Fruit fly (Drosophila melanogaster) whole organism, adult: ENCODE results near the gene klu.

Experiments
- CG11617 ChIP-seq: fragments of 200-800 bp; sonication (Bioruptor generic); optimal IDR thresholded peaks from 2 replicates; lab custom pipeline; 2017; ENCODE audit warnings: mild to moderate bottlenecking, missing biosample characterization, missing genetic modification reagents, missing genetic modification characterization
- CG12768 ChIP-seq: fragments of 200-800 bp; sonication (Bioruptor generic); optimal IDR thresholded peaks from 2 replicates; lab custom pipeline; 2017; ENCODE audit warnings: missing biosample characterization, missing genetic modification characterization, mild to moderate bottlenecking, moderate library complexity, missing genetic modification reagents
- CG14711 ChIP-seq: fragments of 200-800 bp; sonication (Bioruptor generic); optimal IDR thresholded peaks from 2 replicates; lab custom pipeline; 2018; ENCODE audit warnings: missing biosample characterization, mild to moderate bottlenecking, missing genetic modification characterization, moderate library complexity
- CG1620 ChIP-seq: fragments of 200-800 bp; sonication (Bioruptor generic); optimal IDR thresholded peaks from 2 replicates; lab custom pipeline; 2016; ENCODE audit warnings: missing biosample characterization, missing genetic modification characterization
- CG33017 ChIP-seq: fragments of 200-800 bp; sonication (Bioruptor generic); optimal IDR thresholded peaks from 2 replicates; lab custom pipeline; 2018; ENCODE audit warnings: missing biosample characterization, mild to moderate bottlenecking, missing genetic modification characterization, moderate library complexity
- CG5204 ChIP-seq: fragments of 200-800 bp; sonication (Bioruptor generic); optimal IDR thresholded peaks from 2 replicates; lab custom pipeline; 2016; ENCODE audit warnings: missing biosample characterization, missing genetic modification characterization
- CG7045 ChIP-seq: fragments of 200-800 bp; sonication (Bioruptor generic); optimal IDR thresholded peaks from 2 replicates; lab custom pipeline; 2017; ENCODE audit warnings: missing biosample characterization, mild to moderate bottlenecking, missing genetic modification characterization
- CG7101 ChIP-seq: fragments of 200-800 bp; sonication (Bioruptor generic); optimal IDR thresholded peaks from 2 replicates; lab custom pipeline; 2018; ENCODE audit warnings: missing biosample characterization, mild to moderate bottlenecking, missing genetic modification characterization, moderate library complexity
- Clk ChIP-seq: fragments of 200-800 bp; sonication (Bioruptor generic); optimal IDR thresholded peaks from 2 replicates; lab custom pipeline; 2017; ENCODE audit warnings: missing biosample characterization, missing genetic modification characterization
- Crg-1 ChIP-seq: fragments of 200-800 bp; sonication (Bioruptor generic); optimal IDR thresholded peaks from 2 replicates; lab custom pipeline; 2016; ENCODE audit warnings: missing biosample characterization, missing genetic modification characterization
- Hr96 ChIP-seq: fragments of 200-800 bp; sonication (Bioruptor generic); optimal IDR thresholded peaks from 2 replicates; lab custom pipeline; 2016; ENCODE audit warnings: missing biosample characterization, missing genetic modification characterization
- Mnt ChIP-seq: fragments of 200-800 bp; sonication (Bioruptor generic); optimal IDR thresholded peaks from 2 replicates; lab custom pipeline; 2016; ENCODE audit warnings: missing biosample characterization, mild to moderate bottlenecking, missing genetic modification characterization
- bab1 ChIP-seq: fragments of 200-800 bp; sonication (Bioruptor generic); optimal IDR thresholded peaks from 3 replicates; lab custom pipeline; 2019; ENCODE audit warnings: missing biosample characterization, mild to moderate bottlenecking, missing genetic modification characterization, moderate library complexity
- cic ChIP-seq: fragments of 200-800 bp; sonication (Bioruptor generic); optimal IDR thresholded peaks from 2 replicates; lab custom pipeline; 2017; ENCODE audit warnings: missing biosample characterization, mild to moderate bottlenecking, missing genetic modification characterization, moderate library complexity
- cnc ChIP-seq, 2 experiments: fragments of >200 bp; optimal IDR thresholded peaks; 2 replicates each; lab custom pipeline; 2017
- kay ChIP-seq: fragments of 200-800 bp; sonication (Bioruptor generic); peaks from one replicate; lab custom pipeline; 2016; ENCODE audit warnings: missing biosample characterization, missing genetic modification characterization, borderline replicate concordance
- ovo ChIP-seq: fragments of 200-800 bp; sonication (Bioruptor generic); optimal IDR thresholded peaks from 2 replicates; lab custom pipeline; 2016; ENCODE audit warnings: missing biosample characterization, missing genetic modification characterization
- pad ChIP-seq: fragments of 200-800 bp; sonication (Bioruptor generic); optimal IDR thresholded peaks from 3 replicates; lab custom pipeline; 2017; ENCODE audit warnings: missing biosample characterization, missing genetic modification characterization, mild to moderate bottlenecking, moderate library complexity, missing genetic modification reagents
- tj ChIP-seq: fragments of 200-800 bp; sonication (Bioruptor generic); optimal IDR thresholded peaks from 3 replicates; lab custom pipeline; 2017; ENCODE audit warnings: missing biosample characterization, mild to moderate bottlenecking, missing genetic modification characterization, moderate library complexity
- toe ChIP-seq: fragments of 200-800 bp; sonication (Bioruptor generic); optimal IDR thresholded peaks from 2 replicates; lab custom pipeline; 2016; ENCODE audit warnings: missing biosample characterization, missing genetic modification characterization

The klu gene

DNA sequence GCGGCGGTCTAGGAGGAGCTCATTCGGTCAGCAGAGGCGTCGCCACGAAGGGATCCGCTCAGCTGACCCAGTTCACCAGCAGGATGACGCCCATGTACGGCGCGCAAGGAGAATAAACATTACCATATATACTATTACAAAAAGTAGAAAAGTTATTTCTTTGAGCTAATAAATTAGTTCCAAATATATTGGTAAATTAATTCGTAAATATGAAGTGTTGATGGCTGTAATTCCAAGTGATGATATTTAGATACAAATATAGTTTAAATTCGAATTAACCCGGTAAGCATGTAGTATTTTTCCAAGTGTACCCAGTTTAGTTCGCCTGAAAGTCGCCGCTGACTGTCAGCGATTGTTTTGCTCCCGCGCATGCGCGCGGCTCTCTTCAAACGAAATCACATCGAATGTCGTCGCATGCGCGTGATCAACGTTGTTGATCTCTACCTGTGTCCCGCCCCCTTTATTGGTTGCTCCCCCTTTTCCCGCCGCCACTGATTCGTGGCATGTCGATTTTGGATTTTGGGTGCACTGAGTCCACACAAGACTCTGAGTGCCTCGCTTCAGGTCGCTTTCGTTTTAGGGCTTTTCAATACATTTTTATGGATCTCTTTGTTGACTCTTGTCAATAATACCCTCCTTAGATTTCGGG is 46.8 kb downstream of the klu start:
- TF ChIP-seq ovo (GFP tag; lab: Kevin White, UChicago) (no peak), Mnt (no peak), pad (GFP tag; lab: Kevin White, UChicago) (no peak), Clk (GFP tag; lab: Kevin White, UChicago) (no peak), tj (GFP tag; lab: Kevin White, UChicago) (no peak), CG7045 (GFP tag; lab: Kevin White, UChicago) (no peak), CG7101 (tag; lab: Kevin White, UChicago) (no peak), CG1620 (GFP tag; lab: Kevin White, UChicago) (no peak), kay (GFP tag; lab: Kevin White, UChicago) (no peak), CG14711 (tag; lab: Kevin White, UChicago) (no peak), CG5204 (GFP tag; lab: Kevin White, UChicago) (no peak), cic (GFP tag; lab: Kevin White, UChicago) (no peak), Hr96 (GFP tag; lab: Kevin White, UChicago) (no peak), CG12768 (no peak), bab1 (GFP tag; lab: Kevin White, UChicago) (no peak), CG11617 (GFP tag; lab: Kevin White, UChicago) (no peak), CG33017 (tag; lab: Kevin White, UChicago) (no peak)

DNA sequence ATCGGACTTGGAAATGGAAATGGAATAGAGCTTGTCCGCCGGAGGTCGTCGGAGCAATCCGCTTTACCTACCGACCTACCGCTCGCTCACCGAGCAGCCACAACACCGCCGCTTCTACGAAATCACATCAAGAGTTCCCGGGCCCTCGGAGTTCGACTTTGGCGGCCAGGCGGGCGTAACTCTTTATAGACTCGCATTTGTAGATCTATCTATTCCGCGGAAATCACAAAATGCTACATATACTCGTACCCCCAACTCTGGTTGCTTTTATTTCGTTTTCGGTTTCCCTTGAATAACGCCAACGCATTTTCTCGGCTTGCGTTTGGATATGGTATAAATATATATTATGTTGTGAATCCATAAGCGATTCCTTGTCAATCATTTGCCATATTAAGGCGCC is 49.3 kb downstream of the klu start:
- TF ChIP-seq CG1620 (GFP tag; lab: Kevin White, UChicago) (no peak), CG7045 (GFP tag; lab: Kevin White, UChicago) (no peak)

DNA sequence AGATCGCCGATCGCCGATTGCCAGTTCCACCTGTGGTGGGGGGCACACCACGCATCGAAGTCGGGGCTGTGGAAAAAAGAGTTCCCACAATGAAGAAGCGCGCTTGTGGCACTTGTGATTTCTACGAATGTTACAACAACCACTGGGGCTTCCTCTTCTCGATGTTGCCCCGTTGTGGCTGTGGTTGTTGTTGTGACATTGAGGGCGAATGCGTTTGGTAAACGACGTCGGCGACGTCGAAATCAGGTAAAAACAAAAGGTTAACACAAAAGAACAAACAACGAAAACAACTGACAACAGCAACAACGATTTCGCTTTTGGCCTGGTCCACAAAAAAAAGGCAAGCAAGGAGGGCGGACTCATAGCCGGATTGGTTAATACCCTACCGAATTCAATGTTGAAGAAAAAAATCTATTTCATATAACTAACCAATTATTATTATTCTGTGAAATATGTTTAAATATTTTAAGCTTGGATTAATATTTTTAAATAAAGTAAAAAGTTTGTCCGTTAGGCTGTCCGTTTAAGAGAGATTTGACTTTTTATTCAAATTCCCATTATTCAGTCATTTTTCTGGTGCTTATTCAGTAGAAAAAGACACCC is 50.2 kb downstream of the klu start:
- no peak for TF ChIP-seq Mnt
- TF ChIP-seq Hr96 (GFP tag; lab: Kevin White, UChicago): no peak
- TF ChIP-seq toe (GFP tag; lab: Kevin White, UChicago): no peak
- TF ChIP-seq CG11617 (GFP tag; lab: Kevin White, UChicago): no peak
- TF ChIP-seq CG14711 (tag; lab: Kevin White, UChicago): no peak
- no peak for TF ChIP-seq cic (GFP tag; lab: Kevin White, UChicago)
- TF ChIP-seq CG5204 (GFP tag; lab: Kevin White, UChicago): no peak
- no peak for TF ChIP-seq CG1620 (GFP tag; lab: Kevin White, UChicago)
- no peak for TF ChIP-seq CG33017 (tag; lab: Kevin White, UChicago)
- no peak for TF ChIP-seq Crg-1 (GFP tag; lab: Kevin White, UChicago)
- no peak for TF ChIP-seq bab1 (GFP tag; lab: Kevin White, UChicago)
- no peak for TF ChIP-seq kay (GFP tag; lab: Kevin White, UChicago)
- TF ChIP-seq CG12768: no peak
- TF ChIP-seq tj (GFP tag; lab: Kevin White, UChicago): no peak
- no peak for TF ChIP-seq cnc (optimal IDR thresholded peaks at IDR 0.05; lab: Kevin White, UChicago)
- no peak for TF ChIP-seq pad (GFP tag; lab: Kevin White, UChicago)
- TF ChIP-seq Clk (GFP tag; lab: Kevin White, UChicago): no peak
- TF ChIP-seq ovo (GFP tag; lab: Kevin White, UChicago): no peak

DNA sequence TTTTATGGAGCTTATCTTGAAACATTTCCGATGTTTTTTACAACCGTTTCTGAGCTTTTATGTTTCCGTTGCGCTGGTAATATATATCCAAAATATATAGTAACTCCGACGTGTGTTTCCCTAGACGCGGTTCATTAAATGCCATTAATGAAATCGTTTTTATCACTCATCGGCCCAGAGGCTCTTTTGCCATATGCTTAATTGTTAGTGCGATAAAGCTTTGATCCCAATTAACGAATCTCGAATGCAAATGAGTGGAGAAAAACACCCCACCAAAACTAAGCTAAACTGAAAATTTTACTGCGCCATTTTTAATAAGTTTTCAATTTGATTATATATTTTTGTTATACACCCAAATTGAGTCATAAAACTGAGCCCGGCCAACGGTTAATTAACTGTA is 51.1 kb downstream of the klu start:
- TF ChIP-seq CG14711 (tag; lab: Kevin White, UChicago) (no peak), CG7101 (tag; lab: Kevin White, UChicago) (no peak), Clk (GFP tag; lab: Kevin White, UChicago) (no peak), Mnt (no peak), cic (GFP tag; lab: Kevin White, UChicago) (no peak), CG7045 (GFP tag; lab: Kevin White, UChicago) (no peak), CG33017 (tag; lab: Kevin White, UChicago) (no peak), kay (GFP tag; lab: Kevin White, UChicago) (no peak), pad (GFP tag; lab: Kevin White, UChicago) (no peak), toe (GFP tag; lab: Kevin White, UChicago) (no peak), Crg-1 (GFP tag; lab: Kevin White, UChicago) (no peak), CG5204 (GFP tag; lab: Kevin White, UChicago) (no peak), bab1 (GFP tag; lab: Kevin White, UChicago) (no peak), cnc (optimal IDR thresholded peaks at IDR 0.05; lab: Kevin White, UChicago) (no peak), ovo (GFP tag; lab: Kevin White, UChicago) (no peak), tj (GFP tag; lab: Kevin White, UChicago) (no peak), CG1620 (GFP tag; lab: Kevin White, UChicago) (no peak), CG11617 (GFP tag; lab: Kevin White, UChicago) (no peak), CG12768 (no peak), Hr96 (GFP tag; lab: Kevin White, UChicago) (no peak)

DNA sequence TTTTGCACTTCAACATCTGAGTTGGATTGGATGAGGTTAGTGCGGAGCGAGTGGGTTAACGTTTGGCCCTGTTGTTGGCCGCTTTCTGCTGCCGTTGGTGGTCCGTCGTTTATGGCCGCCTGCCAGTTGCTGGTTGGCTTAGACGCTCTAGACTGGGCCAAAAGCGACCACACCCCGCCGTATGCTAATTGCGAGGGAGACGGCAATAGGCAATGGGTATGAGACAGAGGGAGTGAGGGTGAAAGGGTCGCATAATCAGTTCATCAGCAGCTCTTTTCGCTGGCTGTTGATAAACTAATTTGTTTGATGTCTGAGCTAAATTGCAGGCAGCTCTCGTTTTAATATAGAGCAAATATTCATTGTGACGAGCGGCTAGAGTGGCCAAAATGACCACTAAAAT is 52.4 kb downstream of the klu start:
- no peak for TF ChIP-seq tj (GFP tag; lab: Kevin White, UChicago)
- no peak for TF ChIP-seq Mnt
- no peak for TF ChIP-seq CG5204 (GFP tag; lab: Kevin White, UChicago)
- no peak for TF ChIP-seq Hr96 (GFP tag; lab: Kevin White, UChicago)
- no peak for TF ChIP-seq cnc (optimal IDR thresholded peaks at IDR 0.05; lab: Kevin White, UChicago)
- no peak for TF ChIP-seq CG1620 (GFP tag; lab: Kevin White, UChicago)
- no peak for TF ChIP-seq Crg-1 (GFP tag; lab: Kevin White, UChicago)
